Fruit fly (Drosophila melanogaster) whole organism, embryonic: ENCODE data around the gene Lmpt.

Experiments used
- CG10431 ChIP-seq: fragments of 200-800 bp; sonication (Bioruptor generic); optimal IDR thresholded peaks from 3 replicates; lab custom pipeline; 2018; ENCODE audit warnings: missing biosample characterization, mild to moderate bottlenecking, missing genetic modification characterization
- CG10565 ChIP-seq: fragments of 200-800 bp; sonication (Bioruptor generic); optimal IDR thresholded peaks from 3 replicates; lab custom pipeline; 2016; ENCODE audit warnings: missing biosample characterization, mild to moderate bottlenecking, missing genetic modification characterization
- CG12071 ChIP-seq: fragments of 200-800 bp; sonication (Bioruptor generic); optimal IDR thresholded peaks from 3 replicates; lab custom pipeline; 2018; ENCODE audit warnings: missing biosample characterization, mild to moderate bottlenecking, missing genetic modification characterization
- CG1233 ChIP-seq: fragments of 200-800 bp; sonication (Bioruptor generic); optimal IDR thresholded peaks from 4 replicates; lab custom pipeline; 2018; ENCODE audit warnings: missing biosample characterization, mild to moderate bottlenecking, missing genetic modification characterization
- CG12769 ChIP-seq: fragments of 200-800 bp; sonication (Bioruptor generic); optimal IDR thresholded peaks from 2 replicates; lab custom pipeline; 2019; ENCODE audit warnings: missing biosample characterization, mild to moderate bottlenecking, missing genetic modification characterization, moderate library complexity
- CG13296 ChIP-seq: fragments of 200-800 bp; sonication (Bioruptor generic); optimal IDR thresholded peaks from 3 replicates; lab custom pipeline; 2018; ENCODE audit warnings: missing biosample characterization, mild to moderate bottlenecking, missing genetic modification characterization
- CG14441 ChIP-seq: fragments of 200-800 bp; sonication (Bioruptor generic); IDR thresholded peaks from 2 replicates; pipeline ENCODE4 v1.3.6; 2022; ENCODE audit warnings: missing biosample characterization, missing genetic modification characterization
- CG14710 ChIP-seq: fragments of 200-800 bp; sonication (Bioruptor generic); optimal IDR thresholded peaks from 3 replicates; lab custom pipeline; 2019; ENCODE audit warnings: missing biosample characterization, mild to moderate bottlenecking, missing genetic modification characterization, moderate library complexity
- CG14965 ChIP-seq: fragments of 200-800 bp; sonication (Bioruptor generic); optimal IDR thresholded peaks from 2 replicates; lab custom pipeline; 2016; ENCODE audit warnings: missing biosample characterization, missing genetic modification characterization, borderline replicate concordance
- CG1603 ChIP-seq: fragments of 200-800 bp; sonication (Bioruptor generic); optimal IDR thresholded peaks from 2 replicates; lab custom pipeline; 2019; ENCODE audit warnings: missing biosample characterization, mild to moderate bottlenecking, missing genetic modification characterization, moderate library complexity
- CG17568 ChIP-seq: fragments of 200-800 bp; sonication (Bioruptor generic); optimal IDR thresholded peaks from 2 replicates; lab custom pipeline; 2018; ENCODE audit warnings: missing biosample characterization, mild to moderate bottlenecking, missing genetic modification characterization, moderate library complexity
- CG18476 ChIP-seq: fragments of 200-800 bp; sonication (Bioruptor generic); optimal IDR thresholded peaks from 2 replicates; lab custom pipeline; 2016; ENCODE audit warnings: missing biosample characterization, mild to moderate bottlenecking, missing genetic modification characterization
- CG18764 ChIP-seq: fragments of 200-800 bp; sonication (Bioruptor generic); optimal IDR thresholded peaks from 3 replicates; lab custom pipeline; 2016; ENCODE audit warnings: missing biosample characterization, missing genetic modification characterization
- CG2116 ChIP-seq: fragments of 200-800 bp; sonication (Bioruptor generic); optimal IDR thresholded peaks from 3 replicates; lab custom pipeline; 2018; ENCODE audit warnings: missing biosample characterization, mild to moderate bottlenecking, missing genetic modification characterization
- CG2202 ChIP-seq: fragments of 200-800 bp; sonication (Bioruptor generic); optimal IDR thresholded peaks from 2 replicates; lab custom pipeline; 2018; ENCODE audit warnings: missing biosample characterization, mild to moderate bottlenecking, missing genetic modification characterization
- CG33213 ChIP-seq: fragments of 200-800 bp; sonication (Bioruptor generic); optimal IDR thresholded peaks from 3 replicates; lab custom pipeline; 2016; ENCODE audit warnings: missing biosample characterization, missing genetic modification characterization
- CG3407 ChIP-seq: fragments of 200-800 bp; sonication (Bioruptor generic); optimal IDR thresholded peaks from 2 replicates; lab custom pipeline; 2018; ENCODE audit warnings: missing biosample characterization, mild to moderate bottlenecking, missing genetic modification characterization
- CG4360 ChIP-seq: fragments of 200-800 bp; sonication (Bioruptor generic); IDR thresholded peaks from 2 replicates; pipeline ENCODE4 v1.3.6; 2022; ENCODE audit warnings: missing biosample characterization, missing genetic modification characterization
- CG4404 ChIP-seq: fragments of 200-800 bp; sonication (Bioruptor generic); IDR thresholded peaks from 2 replicates; pipeline ENCODE4 v1.3.6; 2022; ENCODE audit warnings: missing biosample characterization, missing genetic modification characterization
- CG4854 ChIP-seq: fragments of 200-800 bp; sonication (Bioruptor generic); optimal IDR thresholded peaks from 2 replicates; lab custom pipeline; 2016; ENCODE audit warnings: missing biosample characterization, missing genetic modification characterization, inconsistent platforms
- CG5953 ChIP-seq: fragments of 200-800 bp; sonication (Bioruptor generic); IDR thresholded peaks from 2 replicates; pipeline ENCODE4 v1.3.6; 2022; ENCODE audit warnings: missing biosample characterization, missing genetic modification characterization
- CG7963 ChIP-seq: fragments of 200-800 bp; sonication (Bioruptor generic); IDR thresholded peaks from 3 replicates; pipeline ENCODE4 v1.3.6; 2022; ENCODE audit warnings: missing biosample characterization, missing genetic modification characterization; ENCODE audit not compliant: partially characterized antibody
- CG8924 ChIP-seq: fragments of 200-800 bp; optimal IDR thresholded peaks from 3 replicates; lab custom pipeline; 2019; ENCODE audit warnings: missing biosample characterization, mild to moderate bottlenecking, missing genetic modification characterization, moderate library complexity
- Chrac-16 ChIP-seq: fragments of 200-800 bp; sonication (Bioruptor generic); optimal IDR thresholded peaks from 3 replicates; lab custom pipeline; 2016; ENCODE audit warnings: missing biosample characterization, missing genetic modification characterization
- CkIIα-i1 ChIP-seq: fragments of 200-800 bp; sonication (Bioruptor generic); IDR thresholded peaks from 2 replicates; pipeline ENCODE4 v1.3.6; 2022; ENCODE audit warnings: missing biosample characterization, missing genetic modification characterization
- Hr39 ChIP-seq: fragments of >200 bp; optimal IDR thresholded peaks from 2 replicates; lab custom pipeline; 2017
- Hr51 ChIP-seq, 2 experiments: fragments of 200-800 bp; sonication (Bioruptor generic); optimal IDR thresholded peaks; 2 replicates in 1 of 2; 3 replicates in 1 of 2; lab custom pipeline; 2016 to 2018; ENCODE audit warnings: missing biosample characterization in 2 of 2, missing genetic modification characterization in 2 of 2, mild to moderate bottlenecking in 1 of 2, moderate library complexity in 1 of 2
- Lhr ChIP-seq: fragments of 200-800 bp; sonication (Bioruptor generic); optimal IDR thresholded peaks from 3 replicates; lab custom pipeline; 2017; ENCODE audit warnings: mild to moderate bottlenecking, missing biosample characterization, missing genetic modification reagents, missing genetic modification characterization
- Med ChIP-seq: fragments of 200-800 bp; sonication (Bioruptor generic); peaks from one replicate; lab custom pipeline; 2016; ENCODE audit warnings: missing biosample characterization, missing genetic modification characterization, mild to moderate bottlenecking, inconsistent platforms, moderate library complexity
- Optix ChIP-seq: fragments of 200-800 bp; sonication (Bioruptor generic); IDR thresholded peaks from 3 replicates; pipeline ENCODE4 v1.3.6; 2022; ENCODE audit warnings: missing biosample characterization, missing genetic modification characterization
- Rfx ChIP-seq: fragments of 200-800 bp; sonication (Bioruptor generic); IDR thresholded peaks from 2 replicates; pipeline ENCODE4 v1.3.6; 2022; ENCODE audit warnings: missing biosample characterization, missing genetic modification characterization
- Spps ChIP-seq: fragments of 200-800 bp; sonication (Bioruptor generic); optimal IDR thresholded peaks from 2 replicates; lab custom pipeline; 2018; ENCODE audit warnings: missing biosample characterization, mild to moderate bottlenecking, missing genetic modification characterization
- Sry-δ ChIP-seq: fragments of 200-800 bp; sonication (Bioruptor generic); optimal IDR thresholded peaks from 2 replicates; lab custom pipeline; 2016; ENCODE audit warnings: missing biosample characterization, missing genetic modification characterization
- Ssrp ChIP-seq: fragments of 200-800 bp; sonication (Bioruptor generic); optimal IDR thresholded peaks from 2 replicates; lab custom pipeline; 2018; ENCODE audit warnings: missing biosample characterization, mild to moderate bottlenecking, missing genetic modification characterization, moderate library complexity
- Stat92E ChIP-seq, 3 experiments: fragments of >200 bp in 2 of 3; fragments of 200-800 bp in 1 of 3; sonication (Bioruptor generic) in 1 of 3; optimal IDR thresholded peaks; 2 replicates each; lab custom pipeline; 2017 to 2019; ENCODE audit warnings: missing biosample characterization in 3 of 3, missing genetic modification characterization in 3 of 3, mild to moderate bottlenecking in 1 of 3, moderate library complexity in 1 of 3
- ara ChIP-seq: fragments of 200-800 bp; sonication (Bioruptor generic); IDR thresholded peaks from 2 replicates; pipeline ENCODE4 v1.3.6; 2022; ENCODE audit warnings: missing biosample characterization, missing genetic modification characterization
- ase ChIP-seq: fragments of 200-800 bp; sonication (Bioruptor generic); IDR thresholded peaks from 3 replicates; pipeline ENCODE4 v1.3.6; 2022; ENCODE audit warnings: missing biosample characterization, missing genetic modification characterization
- ash1 ChIP-seq: fragments of 200-800 bp; sonication (Bioruptor generic); optimal IDR thresholded peaks from 2 replicates; lab custom pipeline; 2018; ENCODE audit warnings: missing biosample characterization, mild to moderate bottlenecking, missing genetic modification characterization
- bigmax ChIP-seq: fragments of 200-800 bp; sonication (Bioruptor generic); optimal IDR thresholded peaks from 2 replicates; lab custom pipeline; 2018; ENCODE audit warnings: missing biosample characterization, mild to moderate bottlenecking, missing genetic modification characterization
- danr ChIP-seq: fragments of 200-800 bp; sonication (Bioruptor generic); IDR thresholded peaks from 2 replicates; pipeline ENCODE4 v1.3.6; 2022; ENCODE audit warnings: missing biosample characterization, missing genetic modification characterization
- dm ChIP-seq: fragments of 200-800 bp; sonication (Bioruptor generic); optimal IDR thresholded peaks from 3 replicates; lab custom pipeline; 2016; ENCODE audit warnings: missing biosample characterization, missing genetic modification characterization
- gce ChIP-seq: fragments of 200-800 bp; sonication (Bioruptor generic); IDR thresholded peaks from 3 replicates; pipeline ENCODE4 v1.3.6; 2022; ENCODE audit warnings: missing biosample characterization, missing genetic modification characterization
- nom ChIP-seq: fragments of 200-800 bp; sonication (Bioruptor generic); optimal IDR thresholded peaks from 2 replicates; lab custom pipeline; 2017; ENCODE audit warnings: missing biosample characterization, missing genetic modification characterization, mild to moderate bottlenecking, moderate library complexity, missing genetic modification reagents
- phol ChIP-seq: fragments of 200-800 bp; sonication (Bioruptor generic); optimal IDR thresholded peaks from 3 replicates; lab custom pipeline; 2018; ENCODE audit warnings: missing biosample characterization, mild to moderate bottlenecking, missing genetic modification characterization, moderate library complexity
- pzg ChIP-seq: fragments of 200-800 bp; sonication (Bioruptor generic); optimal IDR thresholded peaks from 3 replicates; lab custom pipeline; 2018; ENCODE audit warnings: missing biosample characterization, mild to moderate bottlenecking, missing genetic modification characterization, moderate library complexity
- ro ChIP-seq: fragments of 200-800 bp; sonication (Bioruptor generic); IDR thresholded peaks from 2 replicates; pipeline ENCODE4 v1.3.6; 2022; ENCODE audit warnings: missing biosample characterization, missing genetic modification characterization
- salm ChIP-seq: fragments of 200-800 bp; sonication (Bioruptor generic); optimal IDR thresholded peaks from 2 replicates; lab custom pipeline; 2018; ENCODE audit warnings: missing biosample characterization, mild to moderate bottlenecking, missing genetic modification characterization
- schlank ChIP-seq: fragments of 200-800 bp; sonication (Bioruptor generic); optimal IDR thresholded peaks from 2 replicates; lab custom pipeline; 2018; ENCODE audit warnings: missing biosample characterization, mild to moderate bottlenecking, missing genetic modification characterization
- stc ChIP-seq: fragments of 200-800 bp; sonication (Bioruptor generic); IDR thresholded peaks from 2 replicates; pipeline ENCODE4 v1.3.6; 2022; ENCODE audit warnings: missing biosample characterization, missing genetic modification characterization
- tup ChIP-seq: fragments of 200-800 bp; sonication (Bioruptor generic); optimal IDR thresholded peaks from 2 replicates; lab custom pipeline; 2016; ENCODE audit warnings: missing biosample characterization, mild to moderate bottlenecking, missing genetic modification characterization, moderate library complexity
- tx ChIP-seq: fragments of 200-800 bp; sonication (Bioruptor generic); optimal IDR thresholded peaks from 2 replicates; lab custom pipeline; 2016; ENCODE audit warnings: missing biosample characterization, missing genetic modification characterization
- zen2 ChIP-seq: fragments of 200-800 bp; sonication (Bioruptor generic); IDR thresholded peaks from 3 replicates; pipeline ENCODE4 v1.3.6; 2022; ENCODE audit warnings: missing biosample characterization, missing genetic modification characterization; ENCODE audit not compliant: partially characterized antibody

Gene Lmpt

DNA sequence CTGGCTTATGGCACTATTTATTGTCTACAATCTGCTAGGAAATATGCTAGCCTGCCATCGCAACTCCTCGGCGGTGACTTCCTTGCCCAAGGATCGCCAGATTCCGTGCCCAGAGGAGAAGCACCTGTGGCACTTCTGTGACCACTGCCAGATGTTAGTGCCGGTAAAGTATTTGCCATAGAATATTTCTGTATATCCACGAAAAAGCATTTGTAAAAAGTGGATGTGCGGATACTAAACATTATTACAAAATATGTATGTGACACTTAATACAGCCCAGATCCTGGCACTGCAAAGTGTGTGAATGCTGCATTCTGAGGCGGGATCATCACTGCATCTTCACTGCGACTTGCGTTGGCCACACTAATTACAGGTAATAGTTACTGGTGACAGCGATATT is 4.2 kb upstream of the Lmpt start (continued):
- TF ChIP-seq schlank (tag; lab: Kevin White, UChicago) = no peak
- no peak for TF ChIP-seq CG13296 (GFP tag; lab: Kevin White, UChicago)
- TF ChIP-seq CG2202 = no peak
- no peak for TF ChIP-seq CG10431 (GFP tag; lab: Kevin White, UChicago)
- no peak for TF ChIP-seq salm (tag; lab: Kevin White, UChicago)
- no peak for TF ChIP-seq Spps (tag; lab: Kevin White, UChicago)
- no peak for TF ChIP-seq danr (GFP tag; lab: Robert Waterston, UW)
- TF ChIP-seq CG8924 (tag; lab: Kevin White, UChicago) = no peak
- no peak for TF ChIP-seq Hr39 (lab: Kevin White, UChicago)
- no peak for TF ChIP-seq CG4854 (GFP tag; lab: Kevin White, UChicago)
- no peak for TF ChIP-seq Stat92E (GFP tag; optimal IDR thresholded peaks at IDR 0.05; lab: Kevin White, UChicago)
- peak; percentile 11 for TF ChIP-seq Lhr (GFP tag; lab: Kevin White, UChicago)
- no peak for TF ChIP-seq CG17568 (GFP tag; lab: Kevin White, UChicago)
- no peak for TF ChIP-seq CG18476
- TF ChIP-seq Optix (GFP tag; lab: Robert Waterston, UW) = no peak
- TF ChIP-seq Rfx = no peak
- peak; percentile 49 for TF ChIP-seq CG14710 (tag; lab: Kevin White, UChicago)
- no peak for TF ChIP-seq CG1233 (GFP tag; lab: Kevin White, UChicago)
- TF ChIP-seq zen2 (GFP tag; lab: Robert Waterston, UW) = no peak
- peak; percentile 13 for TF ChIP-seq CG2116 (GFP tag; lab: Kevin White, UChicago)
- no peak for TF ChIP-seq CG4404 (GFP tag; lab: Robert Waterston, UW)
- no peak for TF ChIP-seq CG7963 (GFP tag; lab: Robert Waterston, UW)
- no peak for TF ChIP-seq tup (GFP tag; lab: Kevin White, UChicago)
- TF ChIP-seq tx = no peak
- TF ChIP-seq stc (GFP tag; lab: Robert Waterston, UW) = no peak
- no peak for TF ChIP-seq CG5953
- no peak for TF ChIP-seq ase
- TF ChIP-seq Ssrp (tag; lab: Kevin White, UChicago) = no peak
- TF ChIP-seq ara (GFP tag; lab: Robert Waterston, UW) = no peak
- TF ChIP-seq CG12769 = no peak
- peak; percentile 62 for TF ChIP-seq CG1603
- no peak for TF ChIP-seq gce
- no peak for TF ChIP-seq CG12071
- peak; percentile 24 for TF ChIP-seq Med (GFP tag; lab: Kevin White, UChicago)
- TF ChIP-seq ash1 (GFP tag; lab: Kevin White, UChicago) = no peak
- TF ChIP-seq CG14965 (GFP tag; lab: Kevin White, UChicago) = no peak
- TF ChIP-seq dm (GFP tag; lab: Kevin White, UChicago) = no peak
- no peak for TF ChIP-seq bigmax
- no peak for TF ChIP-seq nom (GFP tag; lab: Kevin White, UChicago)
- peak; percentile 4 for TF ChIP-seq pzg (GFP tag; lab: Kevin White, UChicago)
- no peak for TF ChIP-seq CG4360
- TF ChIP-seq CG3407 (GFP tag; lab: Kevin White, UChicago) = no peak
- TF ChIP-seq phol (tag; lab: Kevin White, UChicago) = no peak
- TF ChIP-seq CG33213 = peak; percentile 8
- no peak for TF ChIP-seq Hr51 (GFP tag; optimal IDR thresholded peaks at IDR 0.05; lab: Kevin White, UChicago)
- no peak for TF ChIP-seq Chrac-16
- no peak for TF ChIP-seq CkIIα-i1 (GFP tag; lab: Robert Waterston, UW)
- TF ChIP-seq Sry-δ (GFP tag; lab: Kevin White, UChicago) = peak; percentile 31
- no peak for TF ChIP-seq CG10565
- TF ChIP-seq CG14441 = no peak
- no peak for TF ChIP-seq ro (GFP tag; lab: Robert Waterston, UW)
- no peak for TF ChIP-seq CG18764 (GFP tag; lab: Kevin White, UChicago)
